Fruit fly (Drosophila melanogaster) whole organism: ENCODE results near the gene CG1146.

Experiments
- CG8478 ChIP-seq: fragments of >200 bp; optimal IDR thresholded peaks from 2 replicates; lab custom pipeline; 2018; ENCODE audit warnings: inconsistent platforms
- Dll ChIP-seq: fragments of >200 bp; optimal IDR thresholded peaks from 2 replicates; lab custom pipeline; 2017
- EcR ChIP-seq, 2 experiments: fragments of >200 bp; optimal IDR thresholded peaks; 2 replicates each; lab custom pipeline; 2017; ENCODE audit warnings: missing biosample characterization in 2 of 2, missing genetic modification characterization in 2 of 2, missing genetic modification reagents in 2 of 2
- pan ChIP-seq: fragments of >200 bp; optimal IDR thresholded peaks from 2 replicates; lab custom pipeline; 2017
- psq ChIP-seq: fragments of >200 bp; optimal IDR thresholded peaks from 2 replicates; lab custom pipeline; 2017
- usp ChIP-seq: fragments of >200 bp; optimal IDR thresholded peaks from 2 replicates; lab custom pipeline; 2017; ENCODE audit warnings: missing biosample characterization, missing genetic modification characterization, mixed read lengths

The CG1146 gene

dm6 chr3L:2488634-2489033, at the start of gene CG1146:
Gene CG1146, plus strand, starts transcription at chr3L:2488804.
- TF ChIP-seq pan (no peak), CG8478 (lab: Kevin White, UChicago) (no peak)

dm6 chr3L:2441831-2442230, 46.8 kb upstream of the CG1146 start:
- no peak for TF ChIP-seq usp (GFP tag; lab: Kevin White, UChicago)
- no peak for TF ChIP-seq EcR (GFP tag; optimal IDR thresholded peaks at IDR 0.05; lab: Kevin White, UChicago)
- TF ChIP-seq psq: no peak
- no peak for TF ChIP-seq CG8478 (lab: Kevin White, UChicago)
- TF ChIP-seq Dll (lab: Kevin White, UChicago): no peak
- TF ChIP-seq pan: no peak

- TF ChIP-seq EcR (GFP tag; optimal IDR thresholded peaks at IDR 0.05; lab: Kevin White, UChicago): no peak
- no peak for TF ChIP-seq psq
- TF ChIP-seq CG8478 (lab: Kevin White, UChicago): no peak
- TF ChIP-seq pan: no peak
- no peak for TF ChIP-seq Dll (lab: Kevin White, UChicago)
- TF ChIP-seq usp (GFP tag; lab: Kevin White, UChicago): no peak
Observed at dm6 chr3L:2442330-2442729, 46.3 kb upstream of the CG1146 start.

dm6 chr3L:2446201-2446600, 42.4 kb upstream of the CG1146 start:
- TF ChIP-seq pan (no peak), Dll (lab: Kevin White, UChicago) (no peak), CG8478 (lab: Kevin White, UChicago) (no peak), usp (GFP tag; lab: Kevin White, UChicago) (no peak), psq (no peak), EcR (GFP tag; optimal IDR thresholded peaks at IDR 0.05; lab: Kevin White, UChicago) (no peak)

- TF ChIP-seq EcR (GFP tag; optimal IDR thresholded peaks at IDR 0.05; lab: Kevin White, UChicago): peak in 1 of 2 experiments; percentile 5
- TF ChIP-seq usp (GFP tag; lab: Kevin White, UChicago): no peak
Observed at dm6 chr3L:2456868-2457267, 31.7 kb upstream of the CG1146 start.

- TF ChIP-seq pan (no peak), Dll (lab: Kevin White, UChicago) (no peak), EcR (GFP tag; optimal IDR thresholded peaks at IDR 0.05; lab: Kevin White, UChicago) (no peak), psq (no peak)
Observed at dm6 chr3L:2457557-2458240, 30.9 kb upstream of the CG1146 start.

dm6 chr3L:2458763-2459162, 29.8 kb upstream of the CG1146 start:
- TF ChIP-seq psq (no peak), usp (GFP tag; lab: Kevin White, UChicago) (no peak)

- TF ChIP-seq Dll (lab: Kevin White, UChicago): no peak
- TF ChIP-seq EcR (GFP tag; optimal IDR thresholded peaks at IDR 0.05; lab: Kevin White, UChicago): no peak
- no peak for TF ChIP-seq CG8478 (lab: Kevin White, UChicago)
- no peak for TF ChIP-seq usp (GFP tag; lab: Kevin White, UChicago)
- TF ChIP-seq psq: no peak
- no peak for TF ChIP-seq pan
Observed at dm6 chr3L:2462017-2462416, 26.6 kb upstream of the CG1146 start.

dm6 chr3L:2466411-2467015, 22.1 kb upstream of the CG1146 start:
- TF ChIP-seq EcR (GFP tag; optimal IDR thresholded peaks at IDR 0.05; lab: Kevin White, UChicago): peak in 1 of 2 experiments; percentile 10
- no peak for TF ChIP-seq CG8478 (lab: Kevin White, UChicago)
- no peak for TF ChIP-seq psq
- no peak for TF ChIP-seq Dll (lab: Kevin White, UChicago)
- TF ChIP-seq pan: no peak
- no peak for TF ChIP-seq usp (GFP tag; lab: Kevin White, UChicago)

- TF ChIP-seq pan: no peak
- no peak for TF ChIP-seq Dll (lab: Kevin White, UChicago)
- TF ChIP-seq usp (GFP tag; lab: Kevin White, UChicago): no peak
- TF ChIP-seq psq: no peak
- TF ChIP-seq EcR (GFP tag; optimal IDR thresholded peaks at IDR 0.05; lab: Kevin White, UChicago): no peak
- no peak for TF ChIP-seq CG8478 (lab: Kevin White, UChicago)
Observed at dm6 chr3L:2467424-2467838, 21.2 kb upstream of the CG1146 start.

dm6 chr3L:2468509-2468908, 20.1 kb upstream of the CG1146 start:
- TF ChIP-seq EcR (GFP tag; optimal IDR thresholded peaks at IDR 0.05; lab: Kevin White, UChicago) (peak in 1 of 2 experiments; percentile 21), Dll (lab: Kevin White, UChicago) (no peak), CG8478 (lab: Kevin White, UChicago) (no peak), psq (no peak), pan (no peak), usp (GFP tag; lab: Kevin White, UChicago) (no peak)

- TF ChIP-seq pan: no peak
- no peak for TF ChIP-seq EcR (GFP tag; optimal IDR thresholded peaks at IDR 0.05; lab: Kevin White, UChicago)
- TF ChIP-seq Dll (lab: Kevin White, UChicago): no peak
Observed at dm6 chr3L:2469660-2470059, 18.9 kb upstream of the CG1146 start.

dm6 chr3L:2470735-2471395, 17.7 kb upstream of the CG1146 start:
- TF ChIP-seq EcR (GFP tag; optimal IDR thresholded peaks at IDR 0.05; lab: Kevin White, UChicago) (peak in 1 of 2 experiments; percentile 62), psq (no peak)
